Worm (Caenorhabditis elegans): ENCODE results near the gene ser-4.

Gene ser-4

DNA sequence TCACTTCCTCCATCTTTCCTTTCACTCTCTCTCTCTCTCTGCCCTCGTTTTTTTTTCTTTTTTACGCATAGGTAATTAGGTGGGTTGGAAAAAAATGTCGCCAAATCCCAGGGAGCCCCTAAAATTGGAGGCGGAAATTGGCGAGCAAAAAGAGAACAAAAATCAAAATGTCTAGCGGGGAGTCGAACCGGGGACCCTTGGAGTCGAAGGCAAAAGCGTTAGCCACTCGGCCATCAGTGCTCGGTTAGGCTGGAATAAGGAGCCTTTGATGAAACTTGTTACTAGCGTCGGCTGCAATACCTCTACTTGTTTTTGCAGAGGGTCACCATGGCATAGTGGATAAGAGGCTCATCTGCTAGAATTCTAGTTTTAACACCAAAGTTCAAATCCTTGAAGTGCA, 10.2 kb upstream of the ser-4 start (continued):
- TF ChIP-seq lin-54 (GFP tag; optimal IDR thresholded peaks at IDR 0.05) (peak; percentile 17), lsl-1 (GFP tag; optimal IDR thresholded peaks at IDR 0.05) (peak; percentile 39), tbp1 (GFP tag; optimal IDR thresholded peaks at IDR 0.05) (peak; percentile 86), nhr-90 (tag; optimal IDR thresholded peaks at IDR 0.05) (peak; percentile 48), efl-1 (GFP tag; optimal IDR thresholded peaks at IDR 0.05) (no peak), fkh-3 (tag; optimal IDR thresholded peaks at IDR 0.05) (no peak), F39B2.1 (GFP tag; IDR thresholded peaks at IDR 0.05) (no peak), F55B11.4 (tag; optimal IDR thresholded peaks at IDR 0.05; ENCODE audit: borderline replicate concordance, insufficient read depth) (no peak), B0336.3 (GFP tag; IDR thresholded peaks at IDR 0.05) (no peak), D2030.7 (GFP tag; IDR thresholded peaks at IDR 0.05) (peak; percentile 30; the same call in 1 of the 2 replicates), zfh-2 (GFP tag; conservative IDR thresholded peaks at IDR 0.05) (peak; percentile 61), athp-1 (tag; optimal IDR thresholded peaks at IDR 0.05) (peak; percentile 22), ztf-26 (tag; optimal IDR thresholded peaks at IDR 0.05) (no peak), dox-1 (GFP tag; IDR thresholded peaks at IDR 0.05) (peak; percentile 31; the same call in 1 of the 2 replicates), nfya-2 (GFP tag; IDR thresholded peaks at IDR 0.05) (no peak), K11D2.4 (GFP tag; IDR thresholded peaks at IDR 0.05) (peak; percentile 16; the same call in 1 of the 2 replicates), attf-5 (GFP tag; optimal IDR thresholded peaks at IDR 0.05) (no peak), ztf-18 (tag; optimal IDR thresholded peaks at IDR 0.05) (peak; percentile 21)

DNA sequence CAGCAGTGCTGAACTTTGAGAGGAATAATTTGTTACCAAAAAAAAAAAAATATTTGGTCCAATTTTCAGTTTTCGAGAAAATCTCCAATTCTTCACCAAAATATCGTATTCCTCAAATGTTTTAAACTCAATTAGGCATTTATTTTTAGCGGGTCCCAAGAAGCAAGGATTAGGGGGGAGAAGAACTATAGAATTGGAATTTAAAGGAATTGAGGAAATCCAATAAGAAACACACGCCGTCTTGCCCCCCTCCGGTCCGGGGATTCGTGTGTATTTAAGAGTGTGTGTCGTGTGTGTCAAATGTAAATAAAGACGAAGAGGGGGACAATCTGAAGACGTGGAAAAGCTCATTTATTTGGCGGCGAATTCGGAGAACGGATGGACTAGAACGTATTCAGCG, 511 bp upstream of the ser-4 start:
- TF ChIP-seq Y53F4B.3 (GFP tag; IDR thresholded peaks at IDR 0.05) (no peak), sptf-2 (GFP tag; optimal IDR thresholded peaks at IDR 0.05) (no peak), F57A8.1 (GFP tag; optimal IDR thresholded peaks at IDR 0.05) (no peak), ztf-3 (GFP tag; optimal IDR thresholded peaks at IDR 0.05) (no peak)

- TF ChIP-seq zfh-2 (GFP tag; conservative IDR thresholded peaks at IDR 0.05) (0 out of 2 replicates have a peak, but pooled peaks have one; percentile 22), zim-3 (tag; optimal IDR thresholded peaks at IDR 0.05) (no peak)
These were observed 1.1 kb downstream of the ser-4 start for ce11 chrIII:1731850-1732249.

DNA sequence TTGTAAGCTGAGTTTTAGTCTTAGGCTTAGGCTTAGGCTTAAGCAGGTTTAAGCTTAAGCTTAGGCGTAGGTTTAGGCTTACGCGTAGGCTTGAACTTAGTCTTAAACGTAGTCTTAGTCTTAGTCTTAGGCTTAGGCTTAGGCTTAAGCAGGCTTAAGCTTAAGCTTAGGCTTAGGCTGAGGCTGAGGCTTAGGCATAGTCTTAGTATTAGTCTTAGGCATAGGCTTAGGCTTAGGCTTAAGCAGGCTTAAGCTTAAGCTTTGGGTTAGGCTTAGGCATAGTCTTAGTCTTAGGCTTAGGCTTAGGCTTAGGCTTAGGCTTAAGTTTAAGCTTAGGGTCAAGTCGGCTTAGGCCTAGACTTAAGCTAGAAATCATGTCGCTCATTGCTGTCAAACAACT, 14.1 kb downstream of the ser-4 start:
- TF ChIP-seq tbp1 (GFP tag; optimal IDR thresholded peaks at IDR 0.05) (no peak), Y56A3A.18 (GFP tag; IDR thresholded peaks at IDR 0.05) (no peak), xnd-1 (tag; optimal IDR thresholded peaks at IDR 0.05) (no peak), egrh-3 (GFP tag; IDR thresholded peaks at IDR 0.05) (no peak), dpl-1 (GFP tag; optimal IDR thresholded peaks at IDR 0.05) (no peak), C06A6.2 (GFP tag; conservative IDR thresholded peaks at IDR 0.05) (no peak), efl-1 (GFP tag; optimal IDR thresholded peaks at IDR 0.05) (no peak), C17E4.6 (GFP tag; IDR thresholded peaks at IDR 0.05) (no peak), Y53F4B.3 (GFP tag; IDR thresholded peaks at IDR 0.05) (no peak), chd-7 (tag; optimal IDR thresholded peaks at IDR 0.05) (no peak), B0336.3 (GFP tag; IDR thresholded peaks at IDR 0.05) (no peak), snpc-1.1 (tag; optimal IDR thresholded peaks at IDR 0.05; ENCODE audit: insufficient read depth) (no peak)

ce11 chrIII:1717772-1718171, 15.1 kb downstream of the ser-4 start:
- TF ChIP-seq attf-6 (GFP tag; IDR thresholded peaks at IDR 0.05) (no peak), Y67H2A.10 (GFP tag; conservative IDR thresholded peaks at IDR 0.05) (no peak), ceh-58 (GFP tag; IDR thresholded peaks at IDR 0.05) (no peak), egl-44 (GFP tag; IDR thresholded peaks at IDR 0.05) (no peak), F52B5.7 (tag; optimal IDR thresholded peaks at IDR 0.05) (no peak), mel-28 (tag; optimal IDR thresholded peaks at IDR 0.05; ENCODE audit: borderline replicate concordance) (no peak), somi-1 (GFP tag; optimal IDR thresholded peaks at IDR 0.05) (no peak), him-1 (tag; optimal IDR thresholded peaks at IDR 0.05) (no peak), F37B4.10 (GFP tag; IDR thresholded peaks at IDR 0.05) (no peak), K12H6.12 (tag; optimal IDR thresholded peaks at IDR 0.05) (no peak), lir-1 (GFP tag; conservative IDR thresholded peaks at IDR 0.05) (no peak), atf-7 (tag; optimal IDR thresholded peaks at IDR 0.05) (no peak), B0035.1 (tag; optimal IDR thresholded peaks at IDR 0.05) (no peak)

Data from whole organism, young adult.